Fruit fly (Drosophila melanogaster): ENCODE results near the gene Pkcdelta.
A peak's percentile ranks its signal among the peaks of the same experiment; 100 is the strongest.

Pkcdelta gene

dm6 chrX:12473953-12474468 is 42.0 kb downstream of the Pkcdelta start (continued):
- TF ChIP-seq CG8359 (GFP tag; optimal IDR thresholded peaks at IDR 0.05; ENCODE audit: borderline replicate concordance) (peak; percentile 50), CG1024 (GFP tag; IDR thresholded peaks at IDR 0.05) (no peak), CG2116 (GFP tag; optimal IDR thresholded peaks at IDR 0.05) (peak; percentile 50), Dbx (GFP tag; IDR thresholded peaks at IDR 0.05) (peak; percentile 58; the same call in 2 of the 3 replicates), rib (GFP tag; IDR thresholded peaks at IDR 0.05) (0 out of 2 replicates have a peak, but pooled peaks have one; percentile 15), Opbp (GFP tag; IDR thresholded peaks at IDR 0.05; ENCODE audit: partially characterized antibody) (no peak), Spps (tag; optimal IDR thresholded peaks at IDR 0.05) (peak; percentile 14), nau (GFP tag; optimal IDR thresholded peaks at IDR 0.05) (no peak), sisA (GFP tag; IDR thresholded peaks at IDR 0.05) (peak; percentile 71), CG32532 (GFP tag; IDR thresholded peaks at IDR 0.05) (peak; percentile 78), CG33557 (GFP tag; optimal IDR thresholded peaks at IDR 0.05) (peak; percentile 67), D19B (GFP tag; optimal IDR thresholded peaks at IDR 0.05) (peak; percentile 18), lola (GFP tag; optimal IDR thresholded peaks at IDR 0.05) (peak in 1 of 3 experiments; percentile 75), HLHmδ (GFP tag; optimal IDR thresholded peaks at IDR 0.05) (no peak), pum (GFP tag; optimal IDR thresholded peaks at IDR 0.05) (no peak), tio (GFP tag; optimal IDR thresholded peaks at IDR 0.05) (peak; percentile 72), tin (GFP tag; optimal IDR thresholded peaks at IDR 0.05) (peak; percentile 57), pan (optimal IDR thresholded peaks at IDR 0.05) (no peak), pan (GFP tag; optimal IDR thresholded peaks at IDR 0.05 in 1 of 2, IDR thresholded peaks at IDR 0.05 in 1 of 2) (peak in 1 of 2 experiments; percentile 79), tap (tag; optimal IDR thresholded peaks at IDR 0.05) (peak; percentile 82), croc (GFP tag; conservative IDR thresholded peaks at IDR 0.05) (peak; percentile 71), Rfx (GFP tag; IDR thresholded peaks at IDR 0.05) (peak; percentile 82), CG18599 (GFP tag; optimal IDR thresholded peaks at IDR 0.05) (peak; percentile 86), CG11723 (GFP tag; optimal IDR thresholded peaks at IDR 0.05) (peak; percentile 51), zen2 (GFP tag; IDR thresholded peaks at IDR 0.05; ENCODE audit: partially characterized antibody) (no peak), repo (GFP tag; optimal IDR thresholded peaks at IDR 0.05) (no peak), CG33213 (GFP tag; optimal IDR thresholded peaks at IDR 0.05) (no peak), CG9876 (GFP tag; optimal IDR thresholded peaks at IDR 0.05) (no peak), sim (GFP tag; IDR thresholded peaks at IDR 0.05) (peak; percentile 53; the same call in 1 of the 2 replicates), fru (optimal IDR thresholded peaks at IDR 0.05) (no peak), fd102C (GFP tag; optimal IDR thresholded peaks at IDR 0.05) (no peak), Lpt (GFP tag; optimal IDR thresholded peaks at IDR 0.05) (no peak)

- TF ChIP-seq Asciz (GFP tag; optimal IDR thresholded peaks at IDR 0.05) (peak; percentile 22), Ptx1 (GFP tag; IDR thresholded peaks at IDR 0.05) (no peak), Sox102F (GFP tag; optimal IDR thresholded peaks at IDR 0.05) (peak; percentile 20), Fer3 (tag; optimal IDR thresholded peaks at IDR 0.05) (no peak), Mrtf (GFP tag; IDR thresholded peaks at IDR 0.05) (no peak), usp (GFP tag; optimal IDR thresholded peaks at IDR 0.05) (no peak), CG5180 (GFP tag; optimal IDR thresholded peaks at IDR 0.05) (no peak), CG11504 (tag; optimal IDR thresholded peaks at IDR 0.05) (peak; percentile 52), CG10321 (GFP tag; IDR thresholded peaks at IDR 0.05) (no peak), sd (tag; optimal IDR thresholded peaks at IDR 0.05) (peak; percentile 14), CG11398 (GFP tag; optimal IDR thresholded peaks at IDR 0.05) (no peak), dati (GFP tag; IDR thresholded peaks at IDR 0.05) (no peak), CG6791 (GFP tag; IDR thresholded peaks at IDR 0.05; ENCODE audit: partially characterized antibody) (no peak), nom (GFP tag; optimal IDR thresholded peaks at IDR 0.05) (no peak), CG6689 (GFP tag; IDR thresholded peaks at IDR 0.05) (no peak), CG7963 (GFP tag; IDR thresholded peaks at IDR 0.05; ENCODE audit: partially characterized antibody) (no peak), mld (GFP tag; IDR thresholded peaks at IDR 0.05; ENCODE audit: partially characterized antibody) (no peak), Med (GFP tag) (peak; percentile 69), ap (GFP tag; IDR thresholded peaks at IDR 0.05) (no peak), lmd (GFP tag; IDR thresholded peaks at IDR 0.05) (no peak)
Observed at dm6 chrX:12480282-12480681, 48.3 kb downstream of the Pkcdelta start.
